Fruit fly (Drosophila melanogaster) whole organism, embryonic: ENCODE data around the gene CG4631.

Experiments
- HLH4C ChIP-seq: fragments of 200-800 bp; sonication (Bioruptor generic); IDR thresholded peaks from 3 replicates; pipeline ENCODE4 v1.3.6; 2022; ENCODE audit warnings: missing biosample characterization, missing genetic modification characterization; ENCODE audit not compliant: partially characterized antibody
- bowl ChIP-seq: fragments of 200-800 bp; sonication (Bioruptor generic); IDR thresholded peaks from 2 replicates; pipeline ENCODE4 v1.3.6; 2022; ENCODE audit warnings: missing biosample characterization, missing genetic modification characterization
- ci ChIP-seq: fragments of 200-800 bp; sonication (Bioruptor generic); IDR thresholded peaks from 3 replicates; pipeline ENCODE4 v1.3.6; 2022; ENCODE audit warnings: missing biosample characterization, missing genetic modification characterization
- ewg ChIP-seq: fragments of 200-800 bp; sonication (Bioruptor generic); optimal IDR thresholded peaks from 3 replicates; lab custom pipeline; 2017; ENCODE audit warnings: mild to moderate bottlenecking, missing biosample characterization, missing genetic modification reagents, missing genetic modification characterization
- jumu ChIP-seq: fragments of 200-800 bp; sonication (Bioruptor generic); optimal IDR thresholded peaks from 3 replicates; lab custom pipeline; 2016; ENCODE audit warnings: missing biosample characterization, missing genetic modification characterization
- kni ChIP-seq: fragments of 200-800 bp; sonication (Bioruptor generic); optimal IDR thresholded peaks from 3 replicates; lab custom pipeline; 2017; ENCODE audit warnings: mild to moderate bottlenecking, missing biosample characterization, missing genetic modification reagents, missing genetic modification characterization
- ttk ChIP-seq: fragments of 200-800 bp; sonication (Bioruptor generic); IDR thresholded peaks from 2 replicates; pipeline ENCODE4 v2.1.2; 2022; ENCODE audit warnings: missing biosample characterization, missing genetic modification characterization
- zen2 ChIP-seq: fragments of 200-800 bp; sonication (Bioruptor generic); IDR thresholded peaks from 3 replicates; pipeline ENCODE4 v1.3.6; 2022; ENCODE audit warnings: missing biosample characterization, missing genetic modification characterization; ENCODE audit not compliant: partially characterized antibody

dm6 chr2L:16601515-16602026, 5.6 kb upstream of the CG4631 start:
- no peak for TF ChIP-seq bowl
- TF ChIP-seq ttk (GFP tag; lab: Robert Waterston, UW), result 0 out of 2 replicates have a peak, but pooled peaks have one; percentile 42
- TF ChIP-seq HLH4C (GFP tag; lab: Robert Waterston, UW), result no peak
- no peak; the same call in 1 of the 3 replicates for TF ChIP-seq ci
- peak; percentile 96 for TF ChIP-seq kni (GFP tag; lab: Kevin White, UChicago)
- TF ChIP-seq zen2 (GFP tag; lab: Robert Waterston, UW), result peak; percentile 64; the same call in 1 of the 3 replicates
- TF ChIP-seq jumu, result no peak
- TF ChIP-seq ewg (GFP tag; lab: Kevin White, UChicago), result no peak
